Worm (Caenorhabditis elegans) whole organism, L3 larva: ENCODE measurements around the gene K11H12.9.

Source experiments
- aly-2 ChIP-seq: fragments of 150-350 bp; optimal IDR thresholded peaks from 2 replicates; lab custom pipeline; 2014; ENCODE audit warnings: missing biosample characterization, missing genetic modification characterization
- ama-1 ChIP-seq: fragments of 150-350 bp; optimal IDR thresholded peaks from 2 replicates; lab custom pipeline; 2018
- ceh-16 ChIP-seq: sonication (generic microtip); optimal IDR thresholded peaks from 2 replicates; lab custom pipeline; 2017; ENCODE audit warnings: missing biosample characterization, missing genetic modification characterization
- ceh-82 ChIP-seq: fragments of 150-350 bp; optimal IDR thresholded peaks from 2 replicates; lab custom pipeline; 2014; ENCODE audit warnings: missing biosample characterization, missing genetic modification characterization
- egl-27 ChIP-seq: sonication (generic microtip); optimal IDR thresholded peaks from 4 replicates; lab custom pipeline; 2017; ENCODE audit warnings: missing biosample characterization, missing genetic modification reagents, missing genetic modification characterization
- egl-5 ChIP-seq: fragments of 150-350 bp; optimal IDR thresholded peaks from 2 replicates; lab custom pipeline; 2017; ENCODE audit warnings: missing biosample characterization, missing genetic modification reagents, missing genetic modification characterization, inconsistent platforms
- elt-1 ChIP-seq: fragments of 150-350 bp; optimal IDR thresholded peaks from 2 replicates; lab custom pipeline; 2014; ENCODE audit warnings: missing biosample characterization, missing genetic modification characterization
- elt-2 ChIP-seq: sonication (generic microtip); optimal IDR thresholded peaks from 2 replicates; lab custom pipeline; 2016; ENCODE audit warnings: missing genetic modification reagents, mild to moderate bottlenecking, missing genetic modification characterization, missing compliant biosample characterization
- elt-3 ChIP-seq, 3 experiments: fragments of 150-350 bp in 1 of 3; sonication (generic microtip) in 2 of 3; optimal IDR thresholded peaks; 2 replicates in 2 of 3; 4 replicates in 1 of 3; lab custom pipeline; 2014 to 2017; ENCODE audit warnings: missing biosample characterization in 3 of 3, missing genetic modification characterization in 3 of 3
- fkh-10 ChIP-seq: sonication (generic microtip); optimal IDR thresholded peaks from 2 replicates; lab custom pipeline; 2017; ENCODE audit warnings: missing biosample characterization, missing genetic modification reagents, missing genetic modification characterization
- fkh-2 ChIP-seq: fragments of 150-350 bp; optimal IDR thresholded peaks from 2 replicates; lab custom pipeline; 2014; ENCODE audit warnings: missing biosample characterization, missing genetic modification reagents, missing genetic modification characterization
- fos-1 ChIP-seq: fragments of 150-350 bp; optimal IDR thresholded peaks from 2 replicates; lab custom pipeline; 2014; ENCODE audit warnings: missing biosample characterization, missing genetic modification characterization
- hmg-11 ChIP-seq: sonication (generic microtip); optimal IDR thresholded peaks from 2 replicates; lab custom pipeline; 2016; ENCODE audit warnings: missing genetic modification characterization, missing compliant biosample characterization
- lin-15B ChIP-seq: fragments of 150-350 bp; optimal IDR thresholded peaks from 2 replicates; lab custom pipeline; 2014; ENCODE audit warnings: missing biosample characterization, missing genetic modification characterization
- lin-39 ChIP-seq: fragments of 150-350 bp; optimal IDR thresholded peaks from 2 replicates; lab custom pipeline; 2018; ENCODE audit warnings: missing biosample characterization, missing genetic modification reagents, missing genetic modification characterization
- lsy-12 ChIP-seq: sonication (generic microtip); optimal IDR thresholded peaks from 2 replicates; lab custom pipeline; 2016; ENCODE audit warnings: mild to moderate bottlenecking, missing genetic modification characterization, missing compliant biosample characterization
- mml-1 ChIP-seq: fragments of 150-350 bp; sonication (generic microtip); optimal IDR thresholded peaks from 3 replicates; lab custom pipeline; 2014; ENCODE audit warnings: missing biosample characterization, missing genetic modification characterization
- nfya-1 ChIP-seq: sonication (generic microtip); optimal IDR thresholded peaks from 2 replicates; lab custom pipeline; 2017; ENCODE audit warnings: missing genetic modification characterization, mild to moderate bottlenecking, missing compliant biosample characterization, antibody characterized with exemption, moderate library complexity; ENCODE audit not compliant: insufficient read depth
- nhr-11 ChIP-seq: fragments of 150-350 bp; optimal IDR thresholded peaks from 2 replicates; lab custom pipeline; 2014; ENCODE audit warnings: missing biosample characterization, missing genetic modification characterization
- nhr-12 ChIP-seq: fragments of 150-350 bp; optimal IDR thresholded peaks from 2 replicates; lab custom pipeline; 2014; ENCODE audit warnings: missing biosample characterization, missing genetic modification characterization
- nhr-25 ChIP-seq: sonication (generic microtip); optimal IDR thresholded peaks from 2 replicates; lab custom pipeline; 2017; ENCODE audit warnings: missing biosample characterization, missing genetic modification characterization
- nhr-28 ChIP-seq: fragments of 150-350 bp; optimal IDR thresholded peaks from 2 replicates; lab custom pipeline; 2014; ENCODE audit warnings: missing biosample characterization, missing genetic modification characterization
- nhr-43 ChIP-seq: sonication (generic microtip); optimal IDR thresholded peaks from 2 replicates; lab custom pipeline; 2016; ENCODE audit warnings: mild to moderate bottlenecking, missing genetic modification characterization, missing compliant biosample characterization; ENCODE audit not compliant: poor library complexity, severe bottlenecking
- nhr-67 ChIP-seq: fragments of 150-350 bp; optimal IDR thresholded peaks from 2 replicates; lab custom pipeline; 2014; ENCODE audit warnings: missing biosample characterization, missing genetic modification characterization
- nhr-76 ChIP-seq: fragments of 150-350 bp; sonication (generic microtip); optimal IDR thresholded peaks from 5 replicates; lab custom pipeline; 2014; ENCODE audit warnings: missing biosample characterization, missing genetic modification characterization
- nhr-77 ChIP-seq: fragments of 150-350 bp; optimal IDR thresholded peaks from 2 replicates; lab custom pipeline; 2014; ENCODE audit warnings: missing biosample characterization, missing genetic modification characterization
- pha-4 ChIP-seq: fragments of 150-350 bp; optimal IDR thresholded peaks from 2 replicates; lab custom pipeline; 2014; ENCODE audit warnings: missing biosample characterization, missing genetic modification reagents, missing genetic modification characterization
- pqm-1 ChIP-seq: fragments of 150-350 bp; optimal IDR thresholded peaks from 2 replicates; lab custom pipeline; 2017; ENCODE audit warnings: missing biosample characterization, missing genetic modification characterization, inconsistent platforms
- sea-2 ChIP-seq: fragments of 150-350 bp; sonication (generic microtip); optimal IDR thresholded peaks from 4 replicates; lab custom pipeline; 2014; ENCODE audit warnings: missing biosample characterization, missing genetic modification reagents, missing genetic modification characterization
- snpc-4 ChIP-seq: fragments of 150-350 bp; optimal IDR thresholded peaks from 2 replicates; lab custom pipeline; 2014; ENCODE audit warnings: missing biosample characterization, missing genetic modification characterization
- tbx-2 ChIP-seq: sonication (generic microtip); optimal IDR thresholded peaks from 2 replicates; lab custom pipeline; 2016; ENCODE audit warnings: mild to moderate bottlenecking, missing genetic modification characterization, missing compliant biosample characterization
- unc-39 ChIP-seq: sonication (generic microtip); optimal IDR thresholded peaks from 4 replicates; lab custom pipeline; 2017; ENCODE audit warnings: missing biosample characterization, missing genetic modification characterization
- ztf-11 ChIP-seq: fragments of 150-350 bp; optimal IDR thresholded peaks from 2 replicates; lab custom pipeline; 2014; ENCODE audit warnings: missing biosample characterization, missing genetic modification characterization
- ztf-4 ChIP-seq: fragments of 150-350 bp; optimal IDR thresholded peaks from 2 replicates; lab custom pipeline; 2014; ENCODE audit warnings: missing biosample characterization, missing genetic modification characterization

The K11H12.9 gene

DNA sequence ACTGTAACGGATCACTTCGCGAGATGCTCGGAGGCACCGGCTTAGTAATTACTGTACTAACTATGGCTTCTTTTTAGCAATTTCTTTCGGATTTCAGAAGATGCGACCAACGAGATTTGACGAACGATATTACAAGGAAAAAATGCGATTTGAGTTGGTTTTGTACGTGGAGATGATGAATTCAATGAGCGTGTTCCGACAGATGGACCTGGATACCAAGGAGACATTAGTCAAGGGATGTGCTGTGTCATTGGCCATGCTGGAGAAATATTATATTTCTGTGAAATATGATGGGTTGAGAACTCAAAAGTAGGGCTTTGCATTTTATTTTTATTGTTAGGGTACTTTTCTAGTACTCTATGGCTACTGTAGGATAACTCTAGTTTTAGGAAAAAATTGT is 18.9 kb upstream of the K11H12.9 start:
- TF ChIP-seq mml-1 (tag; lab: Kevin White, UChicago) (no peak), aly-2 (tag; lab: Kevin White, UChicago) (no peak), nhr-77 (no peak), ztf-4 (tag; lab: Kevin White, UChicago) (no peak), egl-5 (tag; lab: Kevin White, UChicago) (no peak), fkh-10 (GFP tag; lab: Kevin White, UChicago) (no peak), lin-15B (tag; lab: Kevin White, UChicago) (no peak), lin-39 (tag; lab: Kevin White, UChicago) (no peak), ama-1 (no peak), fkh-2 (tag; lab: Kevin White, UChicago) (no peak)

- TF ChIP-seq nhr-12 (tag; lab: Kevin White, UChicago) (no peak), ceh-16 (tag; lab: Kevin White, UChicago) (no peak), elt-2 (tag; lab: Kevin White, UChicago) (peak; percentile 29), nhr-67 (tag; lab: Kevin White, UChicago) (no peak), lin-39 (tag; lab: Kevin White, UChicago) (no peak)
These were observed 17.6 kb upstream of the K11H12.9 start for ce11 chrIV:631869-632268.

- TF ChIP-seq sea-2 (GFP tag; lab: Kevin White, UChicago) (no peak), hmg-11 (tag; lab: Kevin White, UChicago) (no peak), fos-1 (no peak), pqm-1 (tag; lab: Kevin White, UChicago) (no peak)
- TF ChIP-seq, all 47 proteins: peak for 0
These were observed 15.9 kb upstream of the K11H12.9 start for ce11 chrIV:633565-633964.

DNA sequence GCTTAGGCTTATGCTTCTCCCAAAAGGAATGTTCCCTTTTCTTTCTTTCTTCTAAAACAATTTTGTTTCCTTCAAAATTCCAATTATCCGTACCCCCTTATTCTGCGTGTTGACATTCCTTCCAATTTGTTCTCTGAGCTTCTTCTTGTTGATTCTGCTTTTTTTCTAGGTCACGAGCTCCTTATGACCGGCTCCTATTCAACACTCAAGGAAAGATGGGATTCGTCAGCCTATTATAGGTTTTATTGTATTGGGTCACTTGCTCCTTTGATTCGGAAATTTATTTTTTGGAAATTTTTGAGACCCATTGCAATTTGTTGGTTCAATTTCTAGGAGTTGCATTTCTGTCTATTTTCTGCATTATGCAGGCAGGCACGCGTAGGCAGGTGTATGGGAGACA is 10.3 kb upstream of the K11H12.9 start:
- TF ChIP-seq unc-39 (tag; lab: Kevin White, UChicago) (no peak), pha-4 (tag; lab: Kevin White, UChicago) (no peak), elt-3 (tag; optimal IDR thresholded peaks at IDR 0.05; lab: Kevin White, UChicago) (no peak), nfya-1 (tag; lab: Kevin White, UChicago) (no peak), egl-27 (no peak), fkh-2 (tag; lab: Kevin White, UChicago) (no peak), nhr-25 (no peak), pqm-1 (tag; lab: Kevin White, UChicago) (no peak), aly-2 (tag; lab: Kevin White, UChicago) (no peak), nhr-43 (tag; lab: Kevin White, UChicago) (no peak), tbx-2 (tag; lab: Kevin White, UChicago) (no peak), lsy-12 (no peak), nhr-11 (tag; lab: Kevin White, UChicago) (no peak), ama-1 (no peak), sea-2 (GFP tag; lab: Kevin White, UChicago) (no peak), elt-1 (no peak), ztf-11 (tag; lab: Kevin White, UChicago) (no peak)

DNA sequence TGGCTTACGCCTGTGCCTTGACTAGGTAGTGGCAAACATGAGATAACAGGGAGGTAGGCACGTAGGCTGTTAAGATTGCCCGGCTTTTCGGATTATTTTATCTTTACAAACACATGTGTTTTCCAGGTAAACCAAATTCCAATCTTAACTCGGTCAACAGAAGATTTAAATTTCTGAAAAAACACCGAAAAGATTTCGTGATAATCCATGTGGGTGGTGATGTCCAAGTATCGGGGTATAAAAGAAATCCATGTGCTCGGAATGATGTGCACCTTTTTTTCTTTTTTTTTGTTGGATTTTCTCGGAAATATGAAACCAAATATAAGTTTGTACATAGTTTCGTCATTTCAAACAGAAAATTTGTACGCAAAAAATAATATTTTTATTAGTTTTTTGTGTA is 6.0 kb upstream of the K11H12.9 start:
- TF ChIP-seq unc-39 (tag; lab: Kevin White, UChicago) = no peak
- TF ChIP-seq snpc-4 (tag; lab: Kevin White, UChicago) = no peak
- no peak for TF ChIP-seq fkh-2 (tag; lab: Kevin White, UChicago)
- no peak for TF ChIP-seq ama-1
- no peak for TF ChIP-seq nhr-43 (tag; lab: Kevin White, UChicago)
- no peak for TF ChIP-seq ceh-82 (tag; lab: Kevin White, UChicago)
- TF ChIP-seq hmg-11 (tag; lab: Kevin White, UChicago) = no peak
- no peak for TF ChIP-seq pha-4 (tag; lab: Kevin White, UChicago)
- no peak for TF ChIP-seq fos-1
- no peak for TF ChIP-seq nhr-28 (tag; lab: Kevin White, UChicago)
- TF ChIP-seq nhr-77 = no peak
- no peak for TF ChIP-seq sea-2 (GFP tag; lab: Kevin White, UChicago)
- no peak for TF ChIP-seq nhr-76 (tag; lab: Kevin White, UChicago)
- TF ChIP-seq egl-5 (tag; lab: Kevin White, UChicago) = no peak
- TF ChIP-seq pqm-1 (tag; lab: Kevin White, UChicago) = no peak
- TF ChIP-seq nhr-12 (tag; lab: Kevin White, UChicago) = no peak
